Fruit fly (Drosophila melanogaster) whole organism, embryonic: ENCODE data around the gene CG8042.

Experiments used
- CG18011 ChIP-seq: fragments of 200-800 bp; sonication (Bioruptor generic); optimal IDR thresholded peaks from 2 replicates; lab custom pipeline; 2017; ENCODE audit warnings: missing biosample characterization, missing genetic modification characterization, mild to moderate bottlenecking, moderate library complexity, missing genotype
- CG9797 ChIP-seq: fragments of 200-800 bp; sonication (Bioruptor generic); optimal IDR thresholded peaks from 3 replicates; lab custom pipeline; 2018; ENCODE audit warnings: missing biosample characterization, mild to moderate bottlenecking, missing genetic modification characterization
- bab2 ChIP-seq: fragments of 200-800 bp; sonication (Bioruptor generic); optimal IDR thresholded peaks from 2 replicates; lab custom pipeline; 2016; ENCODE audit warnings: missing biosample characterization, missing genetic modification characterization
- chif ChIP-seq, 2 experiments: fragments of 200-800 bp; sonication (Bioruptor generic); optimal IDR thresholded peaks; 3 replicates each; lab custom pipeline; 2016; ENCODE audit warnings: missing biosample characterization in 2 of 2, missing genetic modification characterization in 2 of 2
- dati ChIP-seq: fragments of 200-800 bp; sonication (Bioruptor generic); IDR thresholded peaks from 2 replicates; pipeline ENCODE4 v1.3.6; 2022; ENCODE audit warnings: missing biosample characterization, missing genetic modification characterization
- gro ChIP-seq: fragments of 200-800 bp; sonication (Bioruptor generic); optimal IDR thresholded peaks from 2 replicates; lab custom pipeline; 2016; ENCODE audit warnings: missing biosample characterization, missing genetic modification characterization
- mam ChIP-seq: fragments of 200-800 bp; sonication (Bioruptor generic); optimal IDR thresholded peaks from 3 replicates; lab custom pipeline; 2016; ENCODE audit warnings: missing biosample characterization, missing genetic modification characterization
- rib ChIP-seq: fragments of 200-800 bp; sonication (Bioruptor generic); IDR thresholded peaks from 2 replicates; pipeline ENCODE4 v1.3.6; 2022; ENCODE audit warnings: missing biosample characterization, missing genetic modification characterization
- sqz ChIP-seq: fragments of 200-800 bp; sonication (Bioruptor generic); optimal IDR thresholded peaks from 3 replicates; lab custom pipeline; 2018; ENCODE audit warnings: missing biosample characterization, mild to moderate bottlenecking, missing genetic modification characterization
- usp ChIP-seq: fragments of >200 bp; optimal IDR thresholded peaks from 2 replicates; lab custom pipeline; 2017; ENCODE audit warnings: missing biosample characterization, missing genetic modification characterization
- zen2 ChIP-seq: fragments of 200-800 bp; sonication (Bioruptor generic); IDR thresholded peaks from 3 replicates; pipeline ENCODE4 v1.3.6; 2022; ENCODE audit warnings: missing biosample characterization, missing genetic modification characterization; ENCODE audit not compliant: partially characterized antibody

- TF ChIP-seq mam (GFP tag; lab: Kevin White, UChicago) (no peak), chif (GFP tag; optimal IDR thresholded peaks at IDR 0.05; lab: Kevin White, UChicago) (no peak), rib (no peak), gro (GFP tag; lab: Kevin White, UChicago) (no peak), bab2 (GFP tag; lab: Kevin White, UChicago) (no peak), CG9797 (peak; percentile 81), usp (GFP tag; lab: Kevin White, UChicago) (no peak), dati (GFP tag; lab: Robert Waterston, UW) (no peak), CG18011 (GFP tag; lab: Kevin White, UChicago) (no peak), sqz (no peak), zen2 (GFP tag; lab: Robert Waterston, UW) (no peak)
These were observed 38.8 kb downstream of the CG8042 start, which contains the start of the genes syd and Srp9 for dm6 chr3L:7935933-7936494.
